Worm (Caenorhabditis elegans) whole organism, L4 larva: Measurements from ENCODE around the gene F43C9.1.
A peak's percentile ranks its signal among the peaks of the same experiment; 100 is the strongest.

Experiments
- R02D3.7 ChIP-seq: fragments of 150-350 bp; sonication (generic microtip); optimal IDR thresholded peaks from 3 replicates; lab custom pipeline; 2014; ENCODE audit warnings: missing biosample characterization, missing genetic modification characterization
- Y105C5A.15 ChIP-seq: fragments of 200-800 bp; sonication (Bioruptor generic); IDR thresholded peaks from 2 replicates; pipeline ENCODE4 v1.3.6; 2022; ENCODE audit warnings: missing genetic modification characterization, missing compliant biosample characterization
- Y48G9A.11 ChIP-seq: fragments of 200-800 bp; sonication (Bioruptor generic); IDR thresholded peaks from 2 replicates; pipeline ENCODE4 v1.3.6; 2022; ENCODE audit warnings: missing genetic modification reagents, missing genetic modification characterization, missing compliant biosample characterization
- ama-1 ChIP-seq: fragments of 150-350 bp; optimal IDR thresholded peaks from 2 replicates; lab custom pipeline; 2014; ENCODE audit warnings: inconsistent platforms, mixed read lengths
- attf-4 ChIP-seq: sonication (generic microtip); optimal IDR thresholded peaks from 3 replicates; lab custom pipeline; 2017; ENCODE audit warnings: missing biosample characterization, missing genetic modification characterization
- ceh-20 ChIP-seq: fragments of 200-800 bp; sonication (Bioruptor generic); IDR thresholded peaks from 2 replicates; pipeline ENCODE4 v1.3.6; 2022; ENCODE audit warnings: missing genetic modification reagents, missing genetic modification characterization, missing compliant biosample characterization
- ceh-62 ChIP-seq: sonication (generic microtip); optimal IDR thresholded peaks from 2 replicates; lab custom pipeline; 2017; ENCODE audit warnings: missing biosample characterization, missing genetic modification characterization
- cey-2 ChIP-seq: sonication (generic microtip); optimal IDR thresholded peaks from 3 replicates; lab custom pipeline; 2017; ENCODE audit warnings: missing genetic modification characterization, mild to moderate bottlenecking, missing compliant biosample characterization, antibody characterized with exemption, borderline replicate concordance; ENCODE audit not compliant: insufficient read depth
- daf-16 ChIP-seq, 3 experiments: sonication (generic microtip); optimal IDR thresholded peaks; 2 replicates each; lab custom pipeline; 2016 to 2017; ENCODE audit warnings: missing genetic modification characterization in 3 of 3, missing genetic modification reagents in 3 of 3, mild to moderate bottlenecking in 2 of 3, missing compliant biosample characterization in 2 of 3, missing biosample characterization in 1 of 3, moderate library complexity in 1 of 3
- dmd-6 ChIP-seq: fragments of 200-800 bp; sonication (Bioruptor generic); IDR thresholded peaks from 2 replicates; pipeline ENCODE4 v1.3.6; 2022; ENCODE audit warnings: missing genetic modification reagents, missing genetic modification characterization, missing compliant biosample characterization
- dpl-1 ChIP-seq: fragments of 150-350 bp; optimal IDR thresholded peaks from 2 replicates; lab custom pipeline; 2014; ENCODE audit warnings: missing biosample characterization, missing genetic modification reagents, missing genetic modification characterization
- dve-1 ChIP-seq: sonication (generic microtip); optimal IDR thresholded peaks from 2 replicates; lab custom pipeline; 2017; ENCODE audit warnings: antibody characterized with exemption, mild to moderate bottlenecking, missing genetic modification characterization, missing compliant biosample characterization; ENCODE audit not compliant: insufficient read depth
- egl-27 ChIP-seq: sonication (generic microtip); optimal IDR thresholded peaks from 3 replicates; lab custom pipeline; 2017; ENCODE audit warnings: missing biosample characterization, missing genetic modification reagents, missing genetic modification characterization
- egl-43 ChIP-seq: fragments of 200-800 bp; sonication (Bioruptor generic); IDR thresholded peaks from 2 replicates; pipeline ENCODE4 v1.3.6; 2022; ENCODE audit warnings: missing genetic modification reagents, missing genetic modification characterization, missing compliant biosample characterization
- fkh-10 ChIP-seq: fragments of 150-350 bp; optimal IDR thresholded peaks from 2 replicates; lab custom pipeline; 2014; ENCODE audit warnings: missing biosample characterization, missing genetic modification reagents, missing genetic modification characterization
- hif-1 ChIP-seq, 2 experiments: sonication (generic microtip); optimal IDR thresholded peaks; 2 replicates each; lab custom pipeline; 2016 to 2017; ENCODE audit warnings: missing compliant biosample characterization in 2 of 2, missing genetic modification characterization in 2 of 2, missing genetic modification reagents in 2 of 2, missing genotype in 2 of 2, mild to moderate bottlenecking in 1 of 2
- hlh-11 ChIP-seq: fragments of 200-800 bp; sonication (Bioruptor generic); optimal IDR thresholded peaks from 2 replicates; lab custom pipeline; 2018; ENCODE audit warnings: mild to moderate bottlenecking, missing genetic modification characterization, missing compliant biosample characterization
- hlh-30 ChIP-seq: sonication (generic microtip); optimal IDR thresholded peaks from 2 replicates; lab custom pipeline; 2017; ENCODE audit warnings: antibody characterized with exemption, mild to moderate bottlenecking, missing genetic modification characterization, missing compliant biosample characterization; ENCODE audit not compliant: insufficient read depth
- lim-7 ChIP-seq: fragments of 200-800 bp; sonication (Bioruptor generic); IDR thresholded peaks from 2 replicates; pipeline ENCODE4 v1.3.6; 2022; ENCODE audit warnings: missing genetic modification characterization, missing compliant biosample characterization
- lin-1 ChIP-seq: fragments of 200-800 bp; sonication (Bioruptor generic); IDR thresholded peaks from 2 replicates; pipeline ENCODE4 v1.3.6; 2022; ENCODE audit warnings: missing genetic modification reagents, missing genetic modification characterization, missing compliant biosample characterization
- lin-39 ChIP-seq: fragments of 150-350 bp; optimal IDR thresholded peaks from 2 replicates; lab custom pipeline; 2014; ENCODE audit warnings: missing biosample characterization, missing genetic modification reagents, missing genetic modification characterization
- lsy-2 ChIP-seq, 2 experiments: fragments of 150-350 bp in 1 of 2; sonication (generic microtip) in 1 of 2; optimal IDR thresholded peaks; 2 replicates each; lab custom pipeline; 2014 to 2017; ENCODE audit warnings: missing biosample characterization in 2 of 2, missing genetic modification characterization in 2 of 2
- madf-5 ChIP-seq, 2 experiments: fragments of 200-800 bp; sonication (Bioruptor generic); IDR thresholded peaks; 2 replicates each; pipeline ENCODE4 v1.3.6; 2022; ENCODE audit warnings: missing compliant biosample characterization in 2 of 2, missing genetic modification characterization in 2 of 2
- mdl-1 ChIP-seq, 2 experiments: fragments of 150-350 bp in 1 of 2; sonication (generic microtip) in 1 of 2; optimal IDR thresholded peaks; 2 replicates each; lab custom pipeline; 2014 to 2017; ENCODE audit warnings: missing biosample characterization in 2 of 2, missing genetic modification characterization in 2 of 2
- mep-1 ChIP-seq: fragments of 150-350 bp; sonication (generic microtip); optimal IDR thresholded peaks from 3 replicates; lab custom pipeline; 2014; ENCODE audit warnings: missing biosample characterization, missing genetic modification characterization
- mxl-2 ChIP-seq: fragments of 200-800 bp; sonication (Bioruptor generic); conservative IDR thresholded peaks from 2 replicates; pipeline ENCODE4 v1.3.6; 2022; ENCODE audit warnings: missing genetic modification reagents, missing genetic modification characterization, missing compliant biosample characterization
- mxl-3 ChIP-seq: fragments of 200-800 bp; sonication (Bioruptor generic); optimal IDR thresholded peaks from 2 replicates; lab custom pipeline; 2018; ENCODE audit warnings: mild to moderate bottlenecking, missing genetic modification characterization, missing compliant biosample characterization
- nhr-10 ChIP-seq: fragments of 150-350 bp; optimal IDR thresholded peaks from 2 replicates; lab custom pipeline; 2014; ENCODE audit warnings: missing biosample characterization, missing genetic modification characterization
- nhr-102 ChIP-seq: sonication (generic microtip); optimal IDR thresholded peaks from 2 replicates; lab custom pipeline; 2016; ENCODE audit warnings: mild to moderate bottlenecking, missing genetic modification characterization, moderate library complexity, missing compliant biosample characterization
- nhr-11 ChIP-seq: fragments of 150-350 bp; optimal IDR thresholded peaks from 2 replicates; lab custom pipeline; 2014; ENCODE audit warnings: missing biosample characterization, missing genetic modification characterization
- nhr-237 ChIP-seq: sonication (generic microtip); optimal IDR thresholded peaks from 2 replicates; lab custom pipeline; 2017; ENCODE audit warnings: missing biosample characterization, missing genetic modification characterization
- nhr-28 ChIP-seq: fragments of 150-350 bp; optimal IDR thresholded peaks from 2 replicates; lab custom pipeline; 2014; ENCODE audit warnings: missing biosample characterization, missing genetic modification characterization
- nhr-42 ChIP-seq: fragments of 200-800 bp; sonication (Bioruptor generic); IDR thresholded peaks from 2 replicates; pipeline ENCODE4 v1.3.6; 2022; ENCODE audit warnings: missing genetic modification characterization, missing compliant biosample characterization
- nhr-48 ChIP-seq: sonication (generic microtip); optimal IDR thresholded peaks from 2 replicates; lab custom pipeline; 2016; ENCODE audit warnings: mild to moderate bottlenecking, missing genetic modification characterization, missing compliant biosample characterization
- nhr-6 ChIP-seq: fragments of 150-350 bp; optimal IDR thresholded peaks from 2 replicates; lab custom pipeline; 2014; ENCODE audit warnings: missing biosample characterization, missing genetic modification characterization
- nhr-77 ChIP-seq: fragments of 150-350 bp; optimal IDR thresholded peaks from 2 replicates; lab custom pipeline; 2014; ENCODE audit warnings: missing biosample characterization, missing genetic modification characterization
- php-3 ChIP-seq: fragments of 200-800 bp; sonication (Bioruptor generic); IDR thresholded peaks from 2 replicates; pipeline ENCODE4 v1.3.6; 2022; ENCODE audit warnings: missing genetic modification reagents, missing genetic modification characterization, missing compliant biosample characterization
- pqm-1 ChIP-seq: sonication (generic microtip); optimal IDR thresholded peaks from 2 replicates; lab custom pipeline; 2017; ENCODE audit warnings: missing biosample characterization, missing genetic modification characterization
- sdz-12 ChIP-seq: fragments of 200-800 bp; sonication (Bioruptor generic); optimal IDR thresholded peaks from 2 replicates; lab custom pipeline; 2018; ENCODE audit warnings: mild to moderate bottlenecking, missing genetic modification characterization, missing compliant biosample characterization
- set-16 ChIP-seq: fragments of 200-800 bp; sonication (Bioruptor generic); IDR thresholded peaks from 2 replicates; pipeline ENCODE4 v1.3.6; 2022; ENCODE audit warnings: missing genetic modification reagents, missing genetic modification characterization, missing compliant biosample characterization
- tra-1 ChIP-seq: fragments of 200-800 bp; sonication (Bioruptor generic); IDR thresholded peaks from 2 replicates; pipeline ENCODE4 v1.3.6; 2022; ENCODE audit warnings: missing genetic modification reagents, missing genetic modification characterization, missing compliant biosample characterization
- unc-39 ChIP-seq: sonication (generic microtip); optimal IDR thresholded peaks from 2 replicates; lab custom pipeline; 2017; ENCODE audit warnings: missing biosample characterization, missing genetic modification characterization
- zfp-3 ChIP-seq: fragments of 200-800 bp; sonication (Bioruptor generic); conservative IDR thresholded peaks from 2 replicates; pipeline ENCODE4 v1.3.6; 2022; ENCODE audit warnings: missing genetic modification reagents, missing genetic modification characterization, missing compliant biosample characterization
- zip-11 ChIP-seq: fragments of 200-800 bp; sonication (Bioruptor generic); IDR thresholded peaks from 2 replicates; pipeline ENCODE4 v1.3.6; 2022; ENCODE audit warnings: missing genetic modification characterization, missing compliant biosample characterization
- ztf-7 ChIP-seq: fragments of 150-350 bp; optimal IDR thresholded peaks from 2 replicates; lab custom pipeline; 2014; ENCODE audit warnings: missing biosample characterization, missing genetic modification characterization

The F43C9.1 gene

ce11 chrX:4794062-4794461 is 983 bp downstream of the F43C9.1 start (continued):
- TF ChIP-seq zfp-3 (GFP tag; lab: Robert Waterston, UW) = 0 out of 2 replicates have a peak, but pooled peaks have one; percentile 44
- no peak for TF ChIP-seq R02D3.7 (tag; lab: Kevin White, UChicago)
- TF ChIP-seq sdz-12 = no peak
- no peak for TF ChIP-seq ztf-7
- TF ChIP-seq fkh-10 (GFP tag; lab: Kevin White, UChicago) = no peak
- TF ChIP-seq php-3 = peak; percentile 81
- TF ChIP-seq mdl-1 (tag; optimal IDR thresholded peaks at IDR 0.05; lab: Kevin White, UChicago) = peak in 1 of 2 experiments; percentile 52
- TF ChIP-seq lim-7 (GFP tag; lab: Robert Waterston, UW) = no peak
- TF ChIP-seq nhr-42 (GFP tag; lab: Robert Waterston, UW) = no peak
- TF ChIP-seq nhr-237 (tag; lab: Kevin White, UChicago) = no peak
- no peak for TF ChIP-seq ama-1 (lab: Kevin White, UChicago)
- TF ChIP-seq unc-39 = no peak
- no peak for TF ChIP-seq cey-2
- no peak for TF ChIP-seq Y48G9A.11 (GFP tag; lab: Robert Waterston, UW)
- no peak for TF ChIP-seq Y105C5A.15 (GFP tag; lab: Robert Waterston, UW)
- no peak for TF ChIP-seq egl-43 (GFP tag; lab: Robert Waterston, UW)
- no peak for TF ChIP-seq attf-4
- TF ChIP-seq zip-11 = no peak
- TF ChIP-seq ceh-62 (tag; lab: Kevin White, UChicago) = no peak

ce11 chrX:4795329-4795728 is 2.2 kb downstream of the F43C9.1 start:
- TF ChIP-seq lim-7 (GFP tag; lab: Robert Waterston, UW) (no peak), mdl-1 (tag; optimal IDR thresholded peaks at IDR 0.05; lab: Kevin White, UChicago) (peak in 1 of 2 experiments; percentile 68), pqm-1 (tag; lab: Kevin White, UChicago) (peak; percentile 83), lin-39 (tag; lab: Kevin White, UChicago) (no peak), nhr-10 (tag; lab: Kevin White, UChicago) (peak; percentile 4), mxl-2 (GFP tag; lab: Robert Waterston, UW) (peak; percentile 17; the same call in 1 of the 2 replicates), dve-1 (tag; lab: Kevin White, UChicago) (peak; percentile 85), nhr-48 (peak; percentile 54), nhr-6 (tag; lab: Kevin White, UChicago) (no peak), hlh-30 (tag; lab: Kevin White, UChicago) (peak; percentile 84), mep-1 (peak; percentile 31), nhr-77 (tag; lab: Kevin White, UChicago) (peak; percentile 72), egl-27 (tag; lab: Kevin White, UChicago) (no peak), lin-1 (GFP tag; lab: Robert Waterston, UW) (peak; percentile 69), dmd-6 (GFP tag; lab: Robert Waterston, UW) (peak; percentile 93), daf-16 (GFP tag; optimal IDR thresholded peaks at IDR 0.05; lab: Kevin White, UChicago) (peak in 1 of 2 experiments; percentile 34), daf-16 (tag; optimal IDR thresholded peaks at IDR 0.05; lab: Kevin White, UChicago) (peak; percentile 97), hlh-11 (peak; percentile 89), ama-1 (lab: Kevin White, UChicago) (no peak), dpl-1 (peak; percentile 8), nhr-102 (tag; lab: Kevin White, UChicago) (peak; percentile 65), ceh-20 (peak; percentile 63; the same call in 1 of the 2 replicates), nhr-28 (tag; lab: Kevin White, UChicago) (peak; percentile 66), php-3 (peak; percentile 94), madf-5 (GFP tag; IDR thresholded peaks at IDR 0.05; lab: Robert Waterston, UW) (0 out of 4 replicates have a peak, but pooled peaks of 1 of the 2 experiments have one; percentile 20), lsy-2 (tag; optimal IDR thresholded peaks at IDR 0.05; lab: Kevin White, UChicago) (peak in 1 of 2 experiments; percentile 38), nhr-11 (tag; lab: Kevin White, UChicago) (peak; percentile 4), set-16 (GFP tag; lab: Robert Waterston, UW) (no peak), tra-1 (peak; percentile 93), hif-1 (tag; optimal IDR thresholded peaks at IDR 0.05; lab: Kevin White, UChicago) (peak in 1 of 2 experiments; percentile 63), mxl-3 (GFP tag; lab: Kevin White, UChicago) (peak; percentile 8), fkh-10 (GFP tag; lab: Kevin White, UChicago) (no peak), nhr-42 (GFP tag; lab: Robert Waterston, UW) (0 out of 2 replicates have a peak, but pooled peaks have one; percentile 17), cey-2 (no peak)
